Worm (Caenorhabditis elegans): Measurements from ENCODE around the gene ugt-58.

DNA sequence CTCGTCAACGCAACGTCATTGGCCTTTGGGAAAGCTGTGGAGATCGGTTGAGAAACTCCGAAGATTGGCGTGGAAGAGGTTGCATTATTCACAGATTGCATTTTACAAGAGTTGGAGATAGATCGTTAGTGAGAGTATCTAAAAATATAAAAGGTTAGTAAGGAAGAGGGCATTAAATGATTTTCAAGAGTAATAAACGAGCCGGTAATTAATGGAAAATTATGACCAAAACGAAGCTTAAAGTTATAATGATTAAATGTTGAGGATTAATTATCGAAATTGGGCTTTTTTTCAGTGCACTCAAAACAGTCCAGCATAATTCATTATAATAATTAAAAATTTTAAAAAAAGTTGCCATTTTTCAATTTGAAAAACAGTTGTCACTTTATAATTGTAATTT is 22.7 kb upstream of the ugt-58 start, which contains the start of gene pap-2:
- TF ChIP-seq pha-4 (GFP tag; IDR thresholded peaks at IDR 0.05) (no peak), pha-4 (tag; optimal IDR thresholded peaks at IDR 0.05) (no peak), spr-3 (GFP tag; optimal IDR thresholded peaks at IDR 0.05) (no peak), fkh-10 (GFP tag; optimal IDR thresholded peaks at IDR 0.05) (no peak), hif-1 (tag; optimal IDR thresholded peaks at IDR 0.05) (no peak), nhr-237 (tag; optimal IDR thresholded peaks at IDR 0.05) (no peak)

Data from whole organism, L4 larva.